Worm (Caenorhabditis elegans) whole organism, early embryonic: Measurements from ENCODE around the gene acbp-5.

ENCODE experiments used
- B0310.2 ChIP-seq: sonication (generic microtip); optimal IDR thresholded peaks from 2 replicates; lab custom pipeline; 2016; ENCODE audit warnings: mild to moderate bottlenecking, missing genetic modification characterization, missing compliant biosample characterization
- F13C5.2 ChIP-seq: sonication (generic microtip); optimal IDR thresholded peaks from 2 replicates; lab custom pipeline; 2017; ENCODE audit warnings: mild to moderate bottlenecking, missing genetic modification characterization, inconsistent platforms, missing compliant biosample characterization
- aly-1 ChIP-seq: sonication (generic microtip); optimal IDR thresholded peaks from 2 replicates; lab custom pipeline; 2016; ENCODE audit warnings: missing genetic modification characterization, missing compliant biosample characterization
- ama-1 ChIP-seq: fragments of 150-350 bp; optimal IDR thresholded peaks from 2 replicates; lab custom pipeline; 2014
- ets-7 ChIP-seq: sonication (generic microtip); optimal IDR thresholded peaks from 2 replicates; lab custom pipeline; 2016; ENCODE audit warnings: missing genotype, missing genetic modification characterization, missing compliant biosample characterization
- flt-1 ChIP-seq: fragments of 200-800 bp; sonication (Bioruptor generic); IDR thresholded peaks from 2 replicates; pipeline ENCODE4 v1.3.6; 2022; ENCODE audit warnings: missing genetic modification characterization, missing compliant biosample characterization
- hnd-1 ChIP-seq: sonication (generic microtip); optimal IDR thresholded peaks from 2 replicates; lab custom pipeline; 2016; ENCODE audit warnings: missing genetic modification characterization, missing compliant biosample characterization
- pes-1 ChIP-seq: fragments of 200-800 bp; sonication (Bioruptor generic); IDR thresholded peaks from 2 replicates; pipeline ENCODE4 v1.3.6; 2022; ENCODE audit warnings: missing genetic modification reagents, missing genetic modification characterization, missing compliant biosample characterization
- tbx-11 ChIP-seq: fragments of 200-800 bp; sonication (Bioruptor generic); IDR thresholded peaks from 2 replicates; pipeline ENCODE4 v1.3.6; 2022; ENCODE audit warnings: missing genetic modification characterization, missing compliant biosample characterization
- tbx-37 ChIP-seq: fragments of 200-800 bp; sonication (Bioruptor generic); conservative IDR thresholded peaks from 2 replicates; pipeline ENCODE4 v1.3.6; 2022; ENCODE audit warnings: missing genetic modification reagents, missing genetic modification characterization, missing compliant biosample characterization
- tra-4 ChIP-seq: sonication (generic microtip); optimal IDR thresholded peaks from 2 replicates; lab custom pipeline; 2017; ENCODE audit warnings: missing genetic modification characterization, missing compliant biosample characterization

- TF ChIP-seq ets-7 (tag; lab: Kevin White, UChicago) (no peak), tbx-37 (GFP tag; lab: Robert Waterston, UW) (no peak), B0310.2 (tag; lab: Kevin White, UChicago) (no peak), flt-1 (no peak), ama-1 (no peak), tbx-11 (GFP tag; lab: Robert Waterston, UW) (no peak), aly-1 (tag; lab: Kevin White, UChicago) (no peak), hnd-1 (tag; lab: Kevin White, UChicago) (no peak), pes-1 (GFP tag; lab: Robert Waterston, UW) (no peak), tra-4 (no peak), F13C5.2 (tag; lab: Kevin White, UChicago) (no peak)
These were observed 15.2 kb upstream of the acbp-5 start for ce11 chrIII:13656680-13657079.
